Worm (Caenorhabditis elegans): Measurements from ENCODE around the gene clp-2.

DNA sequence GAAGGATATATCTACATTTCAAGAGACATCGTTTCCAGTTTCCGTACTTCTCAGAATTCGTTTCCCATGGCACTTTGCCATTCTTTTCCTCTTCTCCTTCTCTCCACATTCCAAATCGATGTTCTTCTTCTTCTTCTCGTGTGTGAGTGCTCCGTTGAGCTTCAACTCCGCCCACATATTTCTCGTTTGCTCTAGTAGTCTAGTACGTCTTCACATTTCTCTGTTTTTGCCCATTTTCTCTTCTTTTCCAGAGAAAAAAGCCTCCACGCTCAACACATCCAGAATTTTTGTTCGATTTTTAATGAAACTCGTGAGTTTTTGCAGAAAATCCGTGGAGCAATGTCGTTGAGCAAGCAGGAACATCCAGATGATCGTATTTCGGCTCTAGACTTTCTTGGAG lies 5.1 kb upstream of the clp-2 start, which contains the start of gene T04A8.18:
- TF ChIP-seq tra-4 (tag; optimal IDR thresholded peaks at IDR 0.05) (no peak), ama-1 (optimal IDR thresholded peaks at IDR 0.05) (no peak), ets-7 (tag; optimal IDR thresholded peaks at IDR 0.05) (no peak), F13C5.2 (tag; optimal IDR thresholded peaks at IDR 0.05) (no peak)
